Worm (Caenorhabditis elegans): ENCODE results near the gene C49C3.15.

DNA sequence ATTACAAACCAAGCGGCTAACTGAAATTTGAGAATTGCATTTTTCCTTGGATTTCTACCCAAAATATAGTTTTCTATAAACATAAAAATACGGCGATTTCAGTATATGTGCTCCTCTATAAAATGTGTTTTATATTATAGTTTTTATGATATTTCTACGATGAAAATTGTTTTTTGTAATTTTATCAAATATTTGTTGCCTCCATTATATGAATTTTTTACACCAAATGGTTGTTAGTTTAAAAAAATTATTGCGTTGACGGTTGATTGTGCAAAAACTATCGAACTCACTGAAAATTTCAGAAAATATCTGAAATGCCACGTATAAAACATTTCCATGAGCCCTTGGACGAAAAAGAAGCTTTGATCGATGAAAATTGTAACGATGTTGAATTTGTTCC, 25.8 kb upstream of the C49C3.15 start, which contains the start of gene T28F3.9:
- no peak for TF ChIP-seq ets-4 (tag; optimal IDR thresholded peaks at IDR 0.05)
- no peak for TF ChIP-seq che-1 (tag; optimal IDR thresholded peaks at IDR 0.05)
- no peak for TF ChIP-seq ceh-19 (GFP tag; optimal IDR thresholded peaks at IDR 0.05)
- TF ChIP-seq pag-3 (tag; optimal IDR thresholded peaks at IDR 0.05; ENCODE audit: borderline replicate concordance) = no peak
- TF ChIP-seq K09A11.1 (tag; optimal IDR thresholded peaks at IDR 0.05; ENCODE audit: insufficient read depth) = no peak
- TF ChIP-seq pqm-1 (tag; optimal IDR thresholded peaks at IDR 0.05) = no peak
- no peak for TF ChIP-seq F13H6.1 (tag; optimal IDR thresholded peaks at IDR 0.05)
- no peak for TF ChIP-seq T23F11.4 (GFP tag; optimal IDR thresholded peaks at IDR 0.05)
- no peak for TF ChIP-seq fkh-10 (GFP tag; optimal IDR thresholded peaks at IDR 0.05)
- TF ChIP-seq ttx-3 (tag; optimal IDR thresholded peaks at IDR 0.05) = no peak
- TF ChIP-seq ceh-14 (tag; optimal IDR thresholded peaks at IDR 0.05) = no peak
- no peak for TF ChIP-seq Y22D7AL.16 (tag; optimal IDR thresholded peaks at IDR 0.05)
- no peak for TF ChIP-seq dve-1 (tag; optimal IDR thresholded peaks at IDR 0.05)

All from whole organism, late embryonic.